Fruit fly (Drosophila melanogaster): Measurements from ENCODE around the gene Burs.
A peak's percentile ranks its signal among the peaks of the same experiment; 100 is the strongest.

The Burs gene

DNA sequence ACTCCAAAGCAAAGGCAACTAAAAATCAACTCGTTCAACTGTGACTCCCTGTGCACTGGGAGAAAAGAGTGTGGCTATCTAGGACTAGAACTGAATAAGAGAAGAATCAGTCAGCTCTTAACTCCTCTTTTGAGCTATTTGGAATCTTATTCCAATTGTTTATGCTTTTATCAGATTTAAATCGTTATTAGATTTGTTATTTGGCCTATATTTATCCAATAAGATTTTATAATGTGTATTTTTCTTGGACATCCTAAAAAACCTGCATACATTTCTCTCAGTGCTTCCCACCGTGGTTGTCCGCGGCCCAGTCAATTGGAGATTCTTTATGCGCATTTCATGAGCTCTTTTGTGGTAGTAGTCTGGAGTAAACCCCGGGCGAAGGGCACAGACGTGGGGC is 12.1 kb downstream of the Burs start (continued):
- peak; percentile 80 for TF ChIP-seq eg (GFP tag; IDR thresholded peaks at IDR 0.05)
- peak; percentile 93 for TF ChIP-seq fd59A (GFP tag; optimal IDR thresholded peaks at IDR 0.05)
- TF ChIP-seq pdm3 (GFP tag; optimal IDR thresholded peaks at IDR 0.05): peak; percentile 91
- TF ChIP-seq Sox14 (GFP tag; optimal IDR thresholded peaks at IDR 0.05): peak; percentile 94
- peak; percentile 79 for TF ChIP-seq fd85E (GFP tag; optimal IDR thresholded peaks at IDR 0.05)
- peak; percentile 88 for TF ChIP-seq CG15336 (GFP tag; IDR thresholded peaks at IDR 0.05)
- peak; percentile 93 for TF ChIP-seq Hr39 (GFP tag; optimal IDR thresholded peaks at IDR 0.05)
- TF ChIP-seq CG8632 (GFP tag; optimal IDR thresholded peaks at IDR 0.05): peak; percentile 89

DNA sequence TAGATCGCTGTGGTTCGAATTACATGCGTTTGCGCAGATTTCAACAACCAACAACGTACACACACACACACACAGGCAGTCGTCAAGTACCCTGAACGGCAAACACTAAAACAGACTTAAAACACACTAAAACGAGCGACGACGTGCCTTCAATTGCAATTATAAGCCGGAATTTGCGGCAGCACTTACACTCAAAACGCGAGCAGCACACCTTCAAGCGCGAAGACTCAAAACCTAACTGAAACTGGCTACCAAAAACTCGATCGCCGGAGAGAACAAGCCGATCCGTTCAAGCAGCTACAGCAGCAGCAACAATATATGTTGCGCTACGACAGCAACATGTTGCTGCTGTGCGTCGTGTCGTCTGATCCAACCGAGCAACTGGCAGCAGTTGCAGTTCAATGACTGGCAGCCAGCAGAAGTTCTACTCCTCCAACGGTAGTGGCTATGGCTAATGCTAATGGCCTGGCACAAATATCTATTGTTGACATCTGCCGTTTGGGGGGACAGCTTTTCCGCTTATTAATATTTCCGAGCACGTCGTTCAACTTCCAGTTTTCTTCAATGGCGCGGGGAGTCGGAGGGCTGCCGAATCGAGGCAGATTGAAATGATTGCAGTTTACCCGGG is 13.1 kb downstream of the Burs start, which contains the start of gene tsl:
TSS of gene tsl (minus strand) at position 242 of the 628 bp plus-strand sequence.
- TF ChIP-seq ss (GFP tag; optimal IDR thresholded peaks at IDR 0.05) (peak in 1 of 2 experiments; percentile 4), Ets21C (GFP tag; optimal IDR thresholded peaks at IDR 0.05) (no peak), dsx (GFP tag; optimal IDR thresholded peaks at IDR 0.05; ENCODE audit: poor library complexity, severe bottlenecking) (peak; percentile 45), pdm3 (GFP tag; optimal IDR thresholded peaks at IDR 0.05) (no peak), Eip78C (GFP tag) (peak; percentile 48), Blimp-1 (GFP tag; optimal IDR thresholded peaks at IDR 0.05) (no peak), Hr39 (GFP tag; optimal IDR thresholded peaks at IDR 0.05) (no peak), CG6276 (GFP tag; optimal IDR thresholded peaks at IDR 0.05) (peak; percentile 49), CG3919 (GFP tag; optimal IDR thresholded peaks at IDR 0.05) (peak; percentile 8), Lpt (GFP tag; optimal IDR thresholded peaks at IDR 0.05) (no peak), CG8319 (GFP tag; optimal IDR thresholded peaks at IDR 0.05) (no peak), svp (GFP tag) (peak; percentile 85)

DNA sequence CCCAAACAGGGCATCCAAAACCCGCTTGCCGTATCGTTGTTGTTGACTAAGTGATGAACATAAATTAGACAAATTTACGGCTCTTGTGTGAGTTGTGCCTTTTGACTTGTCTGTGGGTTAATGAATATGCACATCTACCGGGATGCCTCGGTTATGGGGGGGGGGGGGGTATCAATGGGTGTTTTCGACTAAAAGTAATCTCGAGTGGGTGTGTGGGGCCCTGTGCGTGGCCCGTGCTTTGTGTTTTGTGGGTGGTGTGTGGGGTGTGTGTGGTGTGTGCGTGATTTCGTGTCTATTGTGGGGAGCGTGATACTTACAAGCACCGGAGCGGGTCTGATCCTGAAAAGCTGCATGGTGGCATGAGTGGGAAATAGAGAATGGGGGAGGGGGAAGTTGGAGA is 21.1 kb downstream of the Burs start:
- TF ChIP-seq CG3919 (GFP tag; optimal IDR thresholded peaks at IDR 0.05) (no peak), CG6276 (GFP tag; optimal IDR thresholded peaks at IDR 0.05) (no peak), CG34406 (GFP tag; optimal IDR thresholded peaks at IDR 0.05) (no peak), spab (GFP tag; optimal IDR thresholded peaks at IDR 0.05) (no peak), CG6792 (GFP tag; optimal IDR thresholded peaks at IDR 0.05) (no peak), esn (GFP tag; optimal IDR thresholded peaks at IDR 0.05) (no peak), CG8319 (GFP tag; optimal IDR thresholded peaks at IDR 0.05) (no peak), vri (GFP tag; optimal IDR thresholded peaks at IDR 0.05) (no peak), CG8119 (GFP tag; IDR thresholded peaks at IDR 0.05) (no peak), salr (GFP tag; optimal IDR thresholded peaks at IDR 0.05) (no peak), CG6163 (GFP tag; IDR thresholded peaks at IDR 0.05) (no peak), Smox (GFP tag; optimal IDR thresholded peaks at IDR 0.05) (no peak)

DNA sequence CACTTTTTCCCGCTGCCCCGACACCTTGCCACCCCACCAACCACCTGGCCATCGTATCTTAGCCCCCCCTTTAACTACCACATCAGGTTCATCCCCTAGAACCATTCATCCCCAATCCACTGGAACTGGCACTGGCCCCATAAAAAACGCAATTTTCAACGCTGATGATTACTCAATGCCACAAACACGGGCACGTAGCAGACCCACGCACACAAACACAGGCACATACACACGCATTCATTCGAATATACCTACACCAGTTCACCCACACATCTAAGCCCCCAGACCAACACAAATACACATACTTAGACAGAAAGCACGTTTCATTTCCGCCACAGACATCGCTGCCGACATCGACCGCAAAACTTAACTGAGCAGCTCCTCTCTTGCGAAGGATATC is 24.4 kb downstream of the Burs start:
- TF ChIP-seq CG34406 (GFP tag; optimal IDR thresholded peaks at IDR 0.05): no peak
- no peak for TF ChIP-seq Hr39 (GFP tag; optimal IDR thresholded peaks at IDR 0.05)

DNA sequence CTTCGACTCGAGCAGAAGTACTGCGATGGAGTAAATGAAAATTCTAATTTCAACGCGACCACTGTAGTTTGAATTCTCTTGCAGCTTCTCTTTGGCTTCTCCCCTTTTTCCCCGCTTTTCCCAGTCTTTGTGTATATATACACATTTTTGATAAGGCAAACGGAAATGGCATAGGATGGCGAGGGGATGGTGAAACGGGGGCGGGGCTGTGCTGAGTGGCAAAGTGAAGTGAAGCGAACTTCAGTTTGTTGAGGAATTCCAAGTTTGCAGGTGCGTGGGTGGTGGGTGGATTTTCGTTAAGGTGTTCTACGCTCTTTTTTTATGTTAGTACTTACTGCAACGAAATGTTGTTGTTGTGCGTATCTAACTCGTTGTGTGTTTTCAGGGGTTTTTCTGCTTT is 37.9 kb downstream of the Burs start:
- TF ChIP-seq CG11294 (GFP tag; IDR thresholded peaks at IDR 0.05): no peak
- no peak for TF ChIP-seq dac (GFP tag; optimal IDR thresholded peaks at IDR 0.05)
- no peak for TF ChIP-seq pdm3 (GFP tag; optimal IDR thresholded peaks at IDR 0.05)
- TF ChIP-seq Gug (GFP tag; IDR thresholded peaks at IDR 0.05): no peak
- no peak for TF ChIP-seq Eip93F (GFP tag; optimal IDR thresholded peaks at IDR 0.05)
- TF ChIP-seq CG15336 (GFP tag; IDR thresholded peaks at IDR 0.05): no peak
- TF ChIP-seq Met (GFP tag; optimal IDR thresholded peaks at IDR 0.05): no peak
- TF ChIP-seq fd59A (GFP tag; optimal IDR thresholded peaks at IDR 0.05): no peak
- no peak for TF ChIP-seq CG6276 (GFP tag; optimal IDR thresholded peaks at IDR 0.05)
- no peak for TF ChIP-seq CG9139 (GFP tag; optimal IDR thresholded peaks at IDR 0.05)
- TF ChIP-seq eg (GFP tag; IDR thresholded peaks at IDR 0.05): no peak

Data from whole organism, prepupa.